Fruit fly (Drosophila melanogaster) whole organism, embryonic: ENCODE data around the gene CaMKII.

Source experiments
- CG10321 ChIP-seq: fragments of 200-800 bp; sonication (Bioruptor generic); IDR thresholded peaks from 2 replicates; pipeline ENCODE4 v1.3.6; 2022; ENCODE audit warnings: missing biosample characterization, missing genetic modification characterization
- CG10959 ChIP-seq: fragments of 200-800 bp; sonication (Bioruptor generic); IDR thresholded peaks from 2 replicates; pipeline ENCODE4 v1.3.6; 2022; ENCODE audit warnings: missing biosample characterization, missing genetic modification characterization
- CG12299 ChIP-seq: fragments of 200-800 bp; sonication (Bioruptor generic); optimal IDR thresholded peaks from 2 replicates; lab custom pipeline; 2018; ENCODE audit warnings: missing biosample characterization, mild to moderate bottlenecking, missing genetic modification characterization
- CG1233 ChIP-seq: fragments of 200-800 bp; sonication (Bioruptor generic); optimal IDR thresholded peaks from 4 replicates; lab custom pipeline; 2018; ENCODE audit warnings: missing biosample characterization, mild to moderate bottlenecking, missing genetic modification characterization
- CG12942 ChIP-seq: fragments of 200-800 bp; sonication (Bioruptor generic); optimal IDR thresholded peaks from 3 replicates; lab custom pipeline; 2016; ENCODE audit warnings: missing biosample characterization, missing genetic modification characterization
- CG13296 ChIP-seq: fragments of 200-800 bp; sonication (Bioruptor generic); optimal IDR thresholded peaks from 3 replicates; lab custom pipeline; 2018; ENCODE audit warnings: missing biosample characterization, mild to moderate bottlenecking, missing genetic modification characterization
- CG17361 ChIP-seq: fragments of 200-800 bp; sonication (Bioruptor generic); IDR thresholded peaks from 3 replicates; pipeline ENCODE4 v1.3.6; 2022; ENCODE audit warnings: missing biosample characterization, missing genetic modification characterization
- CG2199 ChIP-seq: fragments of 200-800 bp; sonication (Bioruptor generic); IDR thresholded peaks from 3 replicates; pipeline ENCODE4 v1.3.6; 2022; ENCODE audit warnings: missing biosample characterization, missing genetic modification characterization
- CG3281 ChIP-seq: fragments of 200-800 bp; sonication (Bioruptor generic); optimal IDR thresholded peaks from 3 replicates; lab custom pipeline; 2017; ENCODE audit warnings: missing biosample characterization, mild to moderate bottlenecking, missing genetic modification characterization
- CG3995 ChIP-seq: fragments of 200-800 bp; sonication (Bioruptor generic); optimal IDR thresholded peaks from 3 replicates; lab custom pipeline; 2016; ENCODE audit warnings: missing biosample characterization, missing genetic modification characterization
- CG6791 ChIP-seq: fragments of 200-800 bp; sonication (Bioruptor generic); IDR thresholded peaks from 3 replicates; pipeline ENCODE4 v1.3.6; 2022; ENCODE audit warnings: missing biosample characterization, missing genetic modification characterization; ENCODE audit not compliant: partially characterized antibody
- CG7271 ChIP-seq: fragments of 200-800 bp; sonication (Bioruptor generic); optimal IDR thresholded peaks from 2 replicates; lab custom pipeline; 2018; ENCODE audit warnings: missing biosample characterization, mild to moderate bottlenecking, missing genetic modification characterization, moderate library complexity
- CG7839 ChIP-seq: fragments of 200-800 bp; sonication (Bioruptor generic); optimal IDR thresholded peaks from 3 replicates; lab custom pipeline; 2018; ENCODE audit warnings: missing biosample characterization, mild to moderate bottlenecking, missing genetic modification characterization, moderate library complexity
- CG7963 ChIP-seq: fragments of 200-800 bp; sonication (Bioruptor generic); IDR thresholded peaks from 3 replicates; pipeline ENCODE4 v1.3.6; 2022; ENCODE audit warnings: missing biosample characterization, missing genetic modification characterization; ENCODE audit not compliant: partially characterized antibody
- CG9437 ChIP-seq: fragments of 200-800 bp; sonication (Bioruptor generic); optimal IDR thresholded peaks from 2 replicates; lab custom pipeline; 2018; ENCODE audit warnings: missing biosample characterization, mild to moderate bottlenecking, missing genetic modification characterization
- CG9609 ChIP-seq: fragments of 200-800 bp; sonication (Bioruptor generic); optimal IDR thresholded peaks from 3 replicates; lab custom pipeline; 2016; ENCODE audit warnings: missing biosample characterization, missing genetic modification characterization
- CrebB ChIP-seq: fragments of 200-800 bp; sonication (Bioruptor generic); optimal IDR thresholded peaks from 3 replicates; lab custom pipeline; 2018; ENCODE audit warnings: missing biosample characterization, mild to moderate bottlenecking, missing genetic modification characterization
- E2f1 ChIP-seq: fragments of 200-800 bp; sonication (Bioruptor generic); IDR thresholded peaks from 2 replicates; pipeline ENCODE4 v1.3.6; 2022; ENCODE audit warnings: missing biosample characterization, missing genetic modification characterization
- Fer1 ChIP-seq: fragments of 200-800 bp; sonication (Bioruptor generic); optimal IDR thresholded peaks from 2 replicates; lab custom pipeline; 2017; ENCODE audit warnings: missing biosample characterization, mild to moderate bottlenecking, missing genetic modification characterization
- GATAe ChIP-seq: fragments of 200-800 bp; sonication (Bioruptor generic); conservative IDR thresholded peaks from 2 replicates; pipeline ENCODE4 v1.3.6; 2022; ENCODE audit warnings: missing biosample characterization, missing genetic modification characterization
- Hsf ChIP-seq: fragments of 200-800 bp; sonication (Bioruptor generic); optimal IDR thresholded peaks from 3 replicates; lab custom pipeline; 2016; ENCODE audit warnings: missing biosample characterization, missing genetic modification characterization
- Jarid2 ChIP-seq: fragments of 200-800 bp; sonication (Bioruptor generic); optimal IDR thresholded peaks from 3 replicates; lab custom pipeline; 2017; ENCODE audit warnings: mild to moderate bottlenecking, missing biosample characterization, missing genetic modification reagents, missing genetic modification characterization
- MBD-R2 ChIP-seq: fragments of 200-800 bp; sonication (Bioruptor generic); IDR thresholded peaks from 2 replicates; pipeline ENCODE4 v1.3.6; 2022; ENCODE audit warnings: missing biosample characterization, missing genetic modification characterization
- Nf-YA ChIP-seq: fragments of 200-800 bp; sonication (Bioruptor generic); IDR thresholded peaks from 2 replicates; pipeline ENCODE4 v1.3.6; 2022; ENCODE audit warnings: missing biosample characterization, missing genetic modification characterization
- Nf-YB ChIP-seq: fragments of 200-800 bp; sonication (Bioruptor generic); optimal IDR thresholded peaks from 3 replicates; lab custom pipeline; 2019; ENCODE audit warnings: missing biosample characterization, mild to moderate bottlenecking, missing genetic modification characterization, moderate library complexity
- Nf-YC ChIP-seq: fragments of 200-800 bp; optimal IDR thresholded peaks from 3 replicates; lab custom pipeline; 2019; ENCODE audit warnings: missing biosample characterization, mild to moderate bottlenecking, missing genetic modification characterization, moderate library complexity
- TFAM ChIP-seq: fragments of 200-800 bp; sonication (Bioruptor generic); optimal IDR thresholded peaks from 2 replicates; lab custom pipeline; 2017; ENCODE audit warnings: missing biosample characterization, missing genetic modification characterization, inconsistent platforms
- Xbp1 ChIP-seq: fragments of 200-800 bp; sonication (Bioruptor generic); optimal IDR thresholded peaks from 3 replicates; lab custom pipeline; 2016; ENCODE audit warnings: missing biosample characterization, mild to moderate bottlenecking, missing genetic modification characterization
- Xrp1 ChIP-seq: fragments of 200-800 bp; sonication (Bioruptor generic); IDR thresholded peaks from 2 replicates; pipeline ENCODE4 v1.3.6; 2022; ENCODE audit warnings: missing biosample characterization, missing genetic modification characterization
- bab2 ChIP-seq: fragments of 200-800 bp; sonication (Bioruptor generic); optimal IDR thresholded peaks from 2 replicates; lab custom pipeline; 2016; ENCODE audit warnings: missing biosample characterization, missing genetic modification characterization
- gcm ChIP-seq: fragments of 200-800 bp; sonication (Bioruptor generic); optimal IDR thresholded peaks from 2 replicates; lab custom pipeline; 2019; ENCODE audit warnings: missing biosample characterization, mild to moderate bottlenecking, missing genetic modification characterization, moderate library complexity
- gem ChIP-seq: fragments of 200-800 bp; sonication (Bioruptor generic); optimal IDR thresholded peaks from 2 replicates; lab custom pipeline; 2019; ENCODE audit warnings: missing biosample characterization, mild to moderate bottlenecking, missing genetic modification characterization, moderate library complexity
- lola ChIP-seq, 3 experiments: fragments of >200 bp in 2 of 3; fragments of 200-800 bp in 1 of 3; sonication (Bioruptor generic) in 1 of 3; optimal IDR thresholded peaks; 2 replicates each; lab custom pipeline; 2017 to 2019; ENCODE audit warnings: missing biosample characterization in 3 of 3, missing genetic modification characterization in 3 of 3, mild to moderate bottlenecking in 1 of 3, moderate library complexity in 1 of 3
- nmo ChIP-seq: fragments of 200-800 bp; sonication (Bioruptor generic); optimal IDR thresholded peaks from 2 replicates; lab custom pipeline; 2018; ENCODE audit warnings: missing biosample characterization, mild to moderate bottlenecking, missing genetic modification characterization, moderate library complexity
- prd ChIP-seq, 3 experiments: fragments of >200 bp in 2 of 3; fragments of 200-800 bp in 1 of 3; sonication (Bioruptor generic) in 1 of 3; optimal IDR thresholded peaks in 2 of 3; IDR thresholded peaks in 1 of 3; 2 replicates in 2 of 3; 3 replicates in 1 of 3; pipeline versions ENCODE4 v1.3.6 to Lab custom; 2017 to 2022; ENCODE audit warnings: missing biosample characterization in 1 of 3, missing genetic modification characterization in 1 of 3
- row ChIP-seq: fragments of 200-800 bp; sonication (Bioruptor generic); IDR thresholded peaks from 3 replicates; pipeline ENCODE4 v1.3.6; 2022; ENCODE audit warnings: missing biosample characterization, missing genetic modification characterization
- sc ChIP-seq, 3 experiments: fragments of >200 bp in 2 of 3; fragments of 200-800 bp in 1 of 3; sonication (Bioruptor generic) in 1 of 3; optimal IDR thresholded peaks; 2 replicates in 2 of 3; 3 replicates in 1 of 3; lab custom pipeline; 2017; ENCODE audit warnings: mild to moderate bottlenecking in 1 of 3, missing biosample characterization in 1 of 3, missing genetic modification characterization in 1 of 3, missing genetic modification reagents in 1 of 3
- ssp ChIP-seq: fragments of 200-800 bp; sonication (Bioruptor generic); IDR thresholded peaks from 2 replicates; pipeline ENCODE4 v1.3.6; 2022; ENCODE audit warnings: missing biosample characterization, missing genetic modification characterization
- trem ChIP-seq: fragments of 200-800 bp; optimal IDR thresholded peaks from 3 replicates; lab custom pipeline; 2019; ENCODE audit warnings: missing biosample characterization, mild to moderate bottlenecking, missing genetic modification characterization, moderate library complexity
- zen ChIP-seq: fragments of 200-800 bp; sonication (Bioruptor generic); optimal IDR thresholded peaks from 3 replicates; lab custom pipeline; 2018; ENCODE audit warnings: missing biosample characterization, mild to moderate bottlenecking, missing genetic modification characterization, moderate library complexity

CaMKII gene

DNA sequence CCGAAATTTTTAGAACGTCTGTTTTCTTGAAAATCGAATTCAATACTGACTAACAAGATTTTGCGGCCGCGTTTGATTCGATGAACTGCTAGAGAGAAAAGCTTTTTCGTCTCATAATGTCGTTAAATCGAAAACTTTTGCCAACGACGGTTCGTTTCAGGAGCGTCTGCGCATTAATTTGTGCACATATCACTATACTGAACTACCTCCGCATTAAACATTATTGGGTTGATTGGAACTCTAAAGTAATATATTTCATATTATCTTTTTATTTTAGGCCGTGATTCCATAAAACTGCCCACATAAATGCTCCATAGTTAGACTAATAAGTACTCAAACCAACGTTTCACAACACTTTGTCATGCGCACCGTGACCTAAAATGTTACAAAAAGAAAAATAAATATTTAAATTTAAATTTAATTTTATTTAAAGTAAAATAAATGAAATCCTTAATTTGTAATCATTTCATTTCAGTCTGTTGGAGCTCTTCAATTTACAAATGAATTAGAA is at the start of gene CaMKII (continued):
- TF ChIP-seq TFAM (GFP tag; lab: Kevin White, UChicago) (no peak), CG17361 (GFP tag; lab: Robert Waterston, UW) (peak; percentile 54; the same call in 1 of the 3 replicates), CG3995 (GFP tag; lab: Kevin White, UChicago) (peak; percentile 36), row (GFP tag; lab: Robert Waterston, UW) (peak; percentile 73), CrebB (tag; lab: Kevin White, UChicago) (no peak), CG13296 (peak; percentile 27), Xrp1 (GFP tag; lab: Robert Waterston, UW) (peak; percentile 62), Fer1 (peak; percentile 21), Hsf (GFP tag; lab: Kevin White, UChicago) (no peak), Xbp1 (GFP tag; lab: Kevin White, UChicago) (peak; percentile 52), E2f1 (GFP tag; lab: Robert Waterston, UW) (no peak), gem (tag; lab: Kevin White, UChicago) (peak; percentile 67), prd (optimal IDR thresholded peaks at IDR 0.05; lab: Kevin White, UChicago) (no peak), prd (GFP tag; IDR thresholded peaks at IDR 0.05; lab: Robert Waterston, UW) (no peak), CG10959 (GFP tag; lab: Robert Waterston, UW) (no peak), CG12299 (tag; lab: Kevin White, UChicago) (peak; percentile 48), bab2 (GFP tag; lab: Kevin White, UChicago) (peak; percentile 6), CG9437 (GFP tag; lab: Kevin White, UChicago) (peak; percentile 39), CG1233 (GFP tag; lab: Kevin White, UChicago) (peak; percentile 36), trem (tag; lab: Kevin White, UChicago) (peak; percentile 17), CG7839 (tag; lab: Kevin White, UChicago) (peak; percentile 30), lola (GFP tag; optimal IDR thresholded peaks at IDR 0.05; lab: Kevin White, UChicago) (no peak), nmo (peak; percentile 46), CG12942 (GFP tag; lab: Kevin White, UChicago) (no peak), zen (peak; percentile 51), CG7271 (tag; lab: Kevin White, UChicago) (peak; percentile 22), CG3281 (GFP tag; lab: Kevin White, UChicago) (peak; percentile 35)

DNA sequence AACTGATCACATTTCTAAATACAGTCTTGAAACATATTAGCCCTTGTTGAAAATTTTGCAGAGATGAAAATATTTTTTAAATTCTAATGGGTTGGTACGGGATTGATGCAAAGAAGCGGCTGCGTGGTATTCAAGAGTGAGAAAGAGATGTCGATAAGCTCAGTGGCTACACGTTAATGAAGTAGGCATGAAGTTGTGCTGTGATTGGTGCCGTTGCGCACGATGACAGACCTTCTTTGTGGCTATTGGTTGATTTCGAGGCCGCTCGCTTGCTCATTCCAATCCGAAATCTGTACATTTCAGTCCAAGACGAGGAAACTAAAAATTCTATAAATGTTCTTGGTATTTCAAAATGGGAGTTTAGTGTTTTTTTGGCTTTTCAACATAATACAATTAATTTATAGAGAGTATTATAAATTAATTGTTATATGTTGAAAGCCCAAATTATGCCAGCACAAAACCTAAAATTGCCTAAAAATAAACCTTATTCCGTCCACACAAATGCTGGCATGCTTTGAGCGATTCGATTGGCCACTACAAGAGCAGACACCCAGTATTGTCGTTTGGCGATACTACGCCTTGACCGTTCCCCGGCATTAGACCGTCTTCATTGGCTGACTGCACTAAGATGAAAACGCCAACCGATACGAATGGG is 44.2 kb upstream of the CaMKII start:
- TF ChIP-seq MBD-R2 (GFP tag; lab: Robert Waterston, UW), result no peak
- TF ChIP-seq Nf-YB, result peak; percentile 99
- peak; percentile 98 for TF ChIP-seq Nf-YC
- TF ChIP-seq CG6791 (GFP tag; lab: Robert Waterston, UW), result no peak
- peak; percentile 79 for TF ChIP-seq Nf-YA (GFP tag; lab: Robert Waterston, UW)
- no peak for TF ChIP-seq CG9609 (GFP tag; lab: Kevin White, UChicago)
- TF ChIP-seq sc (optimal IDR thresholded peaks at IDR 0.05; lab: Kevin White, UChicago), result no peak
- TF ChIP-seq sc (GFP tag; optimal IDR thresholded peaks at IDR 0.05; lab: Kevin White, UChicago), result no peak
- TF ChIP-seq bab2 (GFP tag; lab: Kevin White, UChicago), result no peak
- TF ChIP-seq gcm (GFP tag; lab: Kevin White, UChicago), result no peak
- TF ChIP-seq CG2199 (GFP tag; lab: Robert Waterston, UW), result peak; percentile 76; the same call in 2 of the 3 replicates
- TF ChIP-seq CG7963, result no peak
- TF ChIP-seq Jarid2, result peak; percentile 24
- peak; percentile 85 for TF ChIP-seq CG10321 (GFP tag; lab: Robert Waterston, UW)
- no peak for TF ChIP-seq GATAe (GFP tag; lab: Robert Waterston, UW)
- TF ChIP-seq ssp (GFP tag; lab: Robert Waterston, UW), result no peak
